Worm (Caenorhabditis elegans) whole organism, L4 larva: ENCODE results near the gene clec-125.

Source experiments
- D1046.2 ChIP-seq: fragments of 200-800 bp; sonication (Bioruptor generic); IDR thresholded peaks from 2 replicates; pipeline ENCODE4 v1.3.6; 2022; ENCODE audit warnings: missing genetic modification characterization, missing compliant biosample characterization
- F10B5.3 ChIP-seq: sonication (generic microtip); optimal IDR thresholded peaks from 2 replicates; lab custom pipeline; 2016; ENCODE audit warnings: mild to moderate bottlenecking, missing genetic modification characterization, missing compliant biosample characterization
- F26F4.8 ChIP-seq: fragments of 200-800 bp; sonication (Bioruptor generic); conservative IDR thresholded peaks from 2 replicates; pipeline ENCODE4 v1.3.6; 2022; ENCODE audit warnings: missing genetic modification characterization, missing compliant biosample characterization
- F37D6.2 ChIP-seq: sonication (generic microtip); optimal IDR thresholded peaks from 2 replicates; lab custom pipeline; 2016; ENCODE audit warnings: mild to moderate bottlenecking, missing genetic modification characterization, missing compliant biosample characterization
- T26A8.4 ChIP-seq: fragments of 200-800 bp; sonication (Bioruptor generic); IDR thresholded peaks from 2 replicates; pipeline ENCODE4 v1.3.6; 2022; ENCODE audit warnings: missing genetic modification characterization, missing compliant biosample characterization
- Y75B8A.6 ChIP-seq: fragments of 200-800 bp; sonication (Bioruptor generic); IDR thresholded peaks from 2 replicates; pipeline ENCODE4 v1.3.6; 2022; ENCODE audit warnings: missing genetic modification reagents, missing genetic modification characterization, missing compliant biosample characterization
- aha-1 ChIP-seq: fragments of 150-350 bp; peaks from one replicate; lab custom pipeline; 2014; ENCODE audit warnings: missing biosample characterization, missing genetic modification characterization
- daf-12 ChIP-seq: fragments of 150-350 bp; optimal IDR thresholded peaks from 2 replicates; lab custom pipeline; 2014; ENCODE audit warnings: missing biosample characterization, missing genetic modification reagents, missing genetic modification characterization
- dmd-9 ChIP-seq: fragments of 200-800 bp; sonication (Bioruptor generic); IDR thresholded peaks from 2 replicates; pipeline ENCODE4 v1.3.6; 2022; ENCODE audit warnings: missing genetic modification reagents, missing genetic modification characterization, missing compliant biosample characterization
- dpl-1 ChIP-seq: fragments of 150-350 bp; optimal IDR thresholded peaks from 2 replicates; lab custom pipeline; 2014; ENCODE audit warnings: missing biosample characterization, missing genetic modification reagents, missing genetic modification characterization
- dve-1 ChIP-seq: sonication (generic microtip); optimal IDR thresholded peaks from 2 replicates; lab custom pipeline; 2017; ENCODE audit warnings: antibody characterized with exemption, mild to moderate bottlenecking, missing genetic modification characterization, missing compliant biosample characterization; ENCODE audit not compliant: insufficient read depth
- fos-1 ChIP-seq: fragments of 150-350 bp; optimal IDR thresholded peaks from 2 replicates; lab custom pipeline; 2014; ENCODE audit warnings: missing biosample characterization, missing genetic modification characterization
- gei-8 ChIP-seq: fragments of 200-800 bp; sonication (Bioruptor generic); optimal IDR thresholded peaks from 2 replicates; lab custom pipeline; 2018; ENCODE audit warnings: mild to moderate bottlenecking, missing genetic modification characterization, missing compliant biosample characterization
- hif-1 ChIP-seq, 2 experiments: sonication (generic microtip); optimal IDR thresholded peaks; 2 replicates each; lab custom pipeline; 2016 to 2017; ENCODE audit warnings: missing compliant biosample characterization in 2 of 2, missing genetic modification characterization in 2 of 2, missing genetic modification reagents in 2 of 2, missing genotype in 2 of 2, mild to moderate bottlenecking in 1 of 2
- hlh-11 ChIP-seq: fragments of 200-800 bp; sonication (Bioruptor generic); optimal IDR thresholded peaks from 2 replicates; lab custom pipeline; 2018; ENCODE audit warnings: mild to moderate bottlenecking, missing genetic modification characterization, missing compliant biosample characterization
- hmg-1.1 ChIP-seq: fragments of 200-800 bp; sonication (Bioruptor generic); IDR thresholded peaks from 2 replicates; pipeline ENCODE4 v1.3.6; 2022; ENCODE audit warnings: missing genetic modification reagents, missing genetic modification characterization, missing compliant biosample characterization
- lin-13 ChIP-seq: fragments of 150-350 bp; optimal IDR thresholded peaks from 2 replicates; lab custom pipeline; 2014; ENCODE audit warnings: missing biosample characterization, missing genetic modification reagents, missing genetic modification characterization
- lin-38 ChIP-seq: fragments of 200-800 bp; sonication (Bioruptor generic); IDR thresholded peaks from 2 replicates; pipeline ENCODE4 v1.3.6; 2022; ENCODE audit warnings: missing genetic modification reagents, missing genetic modification characterization, missing compliant biosample characterization
- lsy-2 ChIP-seq, 2 experiments: fragments of 150-350 bp in 1 of 2; sonication (generic microtip) in 1 of 2; optimal IDR thresholded peaks; 2 replicates each; lab custom pipeline; 2014 to 2017; ENCODE audit warnings: missing biosample characterization in 2 of 2, missing genetic modification characterization in 2 of 2
- mep-1 ChIP-seq: fragments of 150-350 bp; sonication (generic microtip); optimal IDR thresholded peaks from 3 replicates; lab custom pipeline; 2014; ENCODE audit warnings: missing biosample characterization, missing genetic modification characterization
- mes-2 ChIP-seq: sonication (generic microtip); optimal IDR thresholded peaks from 2 replicates; lab custom pipeline; 2016; ENCODE audit warnings: missing genotype, mild to moderate bottlenecking, missing genetic modification characterization, missing compliant biosample characterization; ENCODE audit not compliant: poor library complexity, severe bottlenecking
- nhr-102 ChIP-seq: sonication (generic microtip); optimal IDR thresholded peaks from 2 replicates; lab custom pipeline; 2016; ENCODE audit warnings: mild to moderate bottlenecking, missing genetic modification characterization, moderate library complexity, missing compliant biosample characterization
- nhr-11 ChIP-seq: fragments of 150-350 bp; optimal IDR thresholded peaks from 2 replicates; lab custom pipeline; 2014; ENCODE audit warnings: missing biosample characterization, missing genetic modification characterization
- nhr-237 ChIP-seq: sonication (generic microtip); optimal IDR thresholded peaks from 2 replicates; lab custom pipeline; 2017; ENCODE audit warnings: missing biosample characterization, missing genetic modification characterization
- nhr-28 ChIP-seq: fragments of 150-350 bp; optimal IDR thresholded peaks from 2 replicates; lab custom pipeline; 2014; ENCODE audit warnings: missing biosample characterization, missing genetic modification characterization
- nhr-41 ChIP-seq: fragments of 200-800 bp; sonication (Bioruptor generic); IDR thresholded peaks from 2 replicates; pipeline ENCODE4 v1.3.6; 2022; ENCODE audit warnings: missing genetic modification reagents, missing genetic modification characterization, missing compliant biosample characterization
- nhr-77 ChIP-seq: fragments of 150-350 bp; optimal IDR thresholded peaks from 2 replicates; lab custom pipeline; 2014; ENCODE audit warnings: missing biosample characterization, missing genetic modification characterization
- pha-4 ChIP-seq, 2 experiments: fragments of 150-350 bp in 1 of 2; fragments of 200-800 bp in 1 of 2; sonication (Bioruptor generic) in 1 of 2; IDR thresholded peaks in 1 of 2; optimal IDR thresholded peaks in 1 of 2; 2 replicates each; pipeline versions ENCODE4 v1.3.6 to Lab custom; 2014 to 2022; ENCODE audit warnings: missing genetic modification characterization in 2 of 2, missing genetic modification reagents in 2 of 2, missing biosample characterization in 1 of 2, missing compliant biosample characterization in 1 of 2
- pqm-1 ChIP-seq: sonication (generic microtip); optimal IDR thresholded peaks from 2 replicates; lab custom pipeline; 2017; ENCODE audit warnings: missing biosample characterization, missing genetic modification characterization
- rbr-2 ChIP-seq: sonication (generic microtip); optimal IDR thresholded peaks from 2 replicates; lab custom pipeline; 2016; ENCODE audit warnings: missing genotype, missing genetic modification characterization, missing compliant biosample characterization
- set-16 ChIP-seq: fragments of 200-800 bp; sonication (Bioruptor generic); IDR thresholded peaks from 2 replicates; pipeline ENCODE4 v1.3.6; 2022; ENCODE audit warnings: missing genetic modification reagents, missing genetic modification characterization, missing compliant biosample characterization
- skn-1 ChIP-seq: fragments of 150-350 bp; optimal IDR thresholded peaks from 2 replicates; lab custom pipeline; 2014; ENCODE audit warnings: missing biosample characterization, missing genetic modification characterization
- snpc-1.2 ChIP-seq: fragments of 200-800 bp; sonication (Bioruptor generic); IDR thresholded peaks from 2 replicates; pipeline ENCODE4 v1.3.6; 2022; ENCODE audit warnings: missing genetic modification reagents, missing genetic modification characterization, missing compliant biosample characterization
- snpc-4 ChIP-seq: fragments of 150-350 bp; optimal IDR thresholded peaks from 2 replicates; lab custom pipeline; 2014; ENCODE audit warnings: missing biosample characterization, missing genetic modification characterization
- tra-1 ChIP-seq: fragments of 200-800 bp; sonication (Bioruptor generic); IDR thresholded peaks from 2 replicates; pipeline ENCODE4 v1.3.6; 2022; ENCODE audit warnings: missing genetic modification reagents, missing genetic modification characterization, missing compliant biosample characterization
- unc-62 ChIP-seq, 3 experiments: fragments of 150-350 bp in 1 of 3; sonication (generic microtip); optimal IDR thresholded peaks in 2 of 3; peaks in 1 of 3; 1 replicate in 1 of 3; 2 replicates in 2 of 3; lab custom pipeline; 2014 to 2017; ENCODE audit warnings: missing biosample characterization in 3 of 3, missing genetic modification characterization in 3 of 3, missing genetic modification reagents in 3 of 3, missing genotype in 1 of 3
- zag-1 ChIP-seq: fragments of 150-350 bp; optimal IDR thresholded peaks from 2 replicates; lab custom pipeline; 2014; ENCODE audit warnings: missing biosample characterization, missing genetic modification characterization
- zip-11 ChIP-seq: fragments of 200-800 bp; sonication (Bioruptor generic); IDR thresholded peaks from 2 replicates; pipeline ENCODE4 v1.3.6; 2022; ENCODE audit warnings: missing genetic modification characterization, missing compliant biosample characterization
- zip-2 ChIP-seq: fragments of 150-350 bp; optimal IDR thresholded peaks from 2 replicates; lab custom pipeline; 2014; ENCODE audit warnings: missing biosample characterization, missing genetic modification characterization

The clec-125 gene

ce11 chrII:3553453-3553852, 37.6 kb downstream of the clec-125 start, which contains the start of gene dnc-3:
TSS of gene dnc-3 (plus strand) at chrII:3553724.
- peak; percentile 72 for TF ChIP-seq aha-1 (tag; lab: Kevin White, UChicago)
- TF ChIP-seq lin-38 (GFP tag; lab: Robert Waterston, UW): peak; percentile 69
- TF ChIP-seq F26F4.8: no peak
- peak; percentile 40; the same call in 1 of the 2 replicates for TF ChIP-seq hmg-1.1
- TF ChIP-seq zip-2 (tag; lab: Kevin White, UChicago): peak; percentile 21
- no peak for TF ChIP-seq skn-1 (tag; lab: Kevin White, UChicago)
- TF ChIP-seq zip-11 (GFP tag; lab: Robert Waterston, UW): no peak
- peak; percentile 48 for TF ChIP-seq dve-1 (tag; lab: Kevin White, UChicago)
- TF ChIP-seq mep-1 (tag; lab: Kevin White, UChicago): peak; percentile 66
- no peak for TF ChIP-seq fos-1 (tag; lab: Kevin White, UChicago)
- TF ChIP-seq nhr-11: peak; percentile 25
- no peak for TF ChIP-seq snpc-1.2 (GFP tag; lab: Robert Waterston, UW)
- no peak for TF ChIP-seq mes-2 (tag; lab: Kevin White, UChicago)
- TF ChIP-seq lsy-2 (tag; optimal IDR thresholded peaks at IDR 0.05; lab: Kevin White, UChicago): peak in 1 of 2 experiments; percentile 71
- TF ChIP-seq dpl-1 (GFP tag; lab: Kevin White, UChicago): peak; percentile 16
- no peak for TF ChIP-seq D1046.2 (GFP tag; lab: Robert Waterston, UW)
- TF ChIP-seq pha-4 (GFP tag; IDR thresholded peaks at IDR 0.05; lab: Robert Waterston, UW): peak; percentile 11; the same call in 1 of the 2 replicates
- TF ChIP-seq pha-4 (tag; optimal IDR thresholded peaks at IDR 0.05; lab: Kevin White, UChicago): no peak
- no peak for TF ChIP-seq zag-1
- TF ChIP-seq nhr-237: no peak
- TF ChIP-seq rbr-2 (tag; lab: Kevin White, UChicago): peak; percentile 26
- TF ChIP-seq hlh-11: peak; percentile 40
- TF ChIP-seq T26A8.4 (GFP tag; lab: Robert Waterston, UW): 0 out of 2 replicates have a peak, but pooled peaks have one; percentile 30
- peak; percentile 39 for TF ChIP-seq F37D6.2 (tag; lab: Kevin White, UChicago)
- TF ChIP-seq pqm-1: no peak
- TF ChIP-seq, all 104 proteins: peak for 14

DNA sequence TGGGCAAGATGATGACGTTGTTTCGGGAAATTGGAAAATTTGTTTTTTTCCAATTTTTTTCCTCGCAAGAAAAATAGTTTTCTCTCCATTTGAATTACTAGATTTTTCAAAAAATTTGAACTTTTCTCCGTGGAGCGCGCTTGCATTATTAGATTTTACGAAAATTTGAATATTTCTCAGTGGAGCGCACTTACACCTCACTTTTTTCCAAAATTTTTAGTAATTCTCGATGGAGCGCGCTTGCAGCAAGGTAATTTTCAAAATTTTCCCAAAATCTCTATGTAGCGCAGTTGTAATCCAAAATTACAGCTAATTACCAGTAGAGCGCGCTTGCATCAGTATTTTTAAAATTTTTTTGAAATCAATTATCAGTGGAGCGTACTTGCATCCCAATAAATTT, 38.9 kb downstream of the clec-125 start:
- TF ChIP-seq lin-38 (GFP tag; lab: Robert Waterston, UW): peak; percentile 82
- TF ChIP-seq Y75B8A.6 (GFP tag; lab: Robert Waterston, UW): no peak
- TF ChIP-seq, all 104 proteins: peak for 1

DNA sequence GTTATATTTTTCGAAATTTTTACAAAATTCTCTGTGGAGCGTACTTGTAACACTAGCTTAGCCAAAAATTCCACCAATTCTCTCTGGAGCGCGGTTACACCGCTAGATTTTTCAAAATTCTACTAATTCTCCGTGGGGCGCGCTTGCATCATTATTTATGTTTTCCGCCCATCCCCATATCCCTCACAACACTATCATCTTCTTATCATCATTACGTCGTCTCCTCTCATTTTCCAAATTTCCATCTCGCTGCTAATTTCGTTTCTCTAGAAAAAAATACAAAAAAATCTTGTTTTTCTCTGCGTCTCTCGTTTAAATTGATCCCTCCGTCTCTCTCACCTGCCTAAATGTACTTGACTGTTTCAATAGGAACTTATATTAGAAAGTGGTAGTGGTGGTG, 39.5 kb downstream of the clec-125 start:
- TF ChIP-seq dmd-9 (no peak), nhr-237 (no peak), lin-38 (GFP tag; lab: Robert Waterston, UW) (peak; percentile 60), tra-1 (GFP tag; lab: Robert Waterston, UW) (no peak), nhr-77 (tag; lab: Kevin White, UChicago) (no peak), lin-13 (GFP tag; lab: Kevin White, UChicago) (no peak), nhr-28 (peak; percentile 1), skn-1 (tag; lab: Kevin White, UChicago) (no peak), daf-12 (no peak)

ce11 chrII:3556584-3556983, 40.8 kb downstream of the clec-125 start:
- TF ChIP-seq hif-1 (tag; optimal IDR thresholded peaks at IDR 0.05; lab: Kevin White, UChicago) (no peak), snpc-1.2 (GFP tag; lab: Robert Waterston, UW) (no peak), unc-62 (GFP tag; optimal IDR thresholded peaks at IDR 0.05 in 1 of 2; lab: Kevin White, UChicago) (no peak), unc-62 (tag; optimal IDR thresholded peaks at IDR 0.05; lab: Kevin White, UChicago) (no peak)

DNA sequence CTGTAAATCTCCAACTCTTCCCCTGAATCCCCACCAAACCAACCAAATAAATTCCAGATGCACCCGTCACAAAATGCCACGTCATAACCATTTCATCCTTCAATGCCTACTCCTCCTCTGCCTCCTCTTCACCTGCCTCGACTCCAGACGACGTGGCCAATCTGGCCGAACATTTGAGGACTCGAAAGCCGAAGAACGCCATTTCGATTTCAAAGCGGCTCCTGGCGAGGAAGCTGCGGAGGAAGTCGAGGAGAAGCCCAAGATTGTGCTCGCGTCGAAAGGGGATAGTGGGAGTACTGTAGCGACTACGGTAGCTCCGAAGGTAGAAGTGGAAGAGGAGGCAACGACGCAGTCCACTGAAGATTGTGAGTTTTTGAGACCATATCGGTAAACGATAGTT, 41.6 kb downstream of the clec-125 start, which contains the start of gene lgc-45:
TSS of gene lgc-45 (plus strand) at position 56 of the 400 bp plus-strand sequence.
- peak; percentile 53 for TF ChIP-seq set-16 (GFP tag; lab: Robert Waterston, UW)
- TF ChIP-seq snpc-4 (tag; lab: Kevin White, UChicago): no peak
- no peak for TF ChIP-seq hlh-11
- no peak for TF ChIP-seq gei-8 (GFP tag; lab: Kevin White, UChicago)
- TF ChIP-seq F10B5.3 (tag; lab: Kevin White, UChicago): no peak
- peak in 1 of 2 experiments; percentile 52 for TF ChIP-seq unc-62 (GFP tag; optimal IDR thresholded peaks at IDR 0.05 in 1 of 2; lab: Kevin White, UChicago)
- TF ChIP-seq unc-62 (tag; optimal IDR thresholded peaks at IDR 0.05; lab: Kevin White, UChicago): no peak
- TF ChIP-seq nhr-102 (tag; lab: Kevin White, UChicago): no peak
- no peak for TF ChIP-seq hif-1 (tag; optimal IDR thresholded peaks at IDR 0.05; lab: Kevin White, UChicago)
- TF ChIP-seq nhr-41 (GFP tag; lab: Robert Waterston, UW): no peak
